Fruit fly (Drosophila melanogaster) whole organism, prepupa: ENCODE results near the gene CG31674.

Experiments used
- Blimp-1 ChIP-seq: fragments of 200-800 bp; sonication (Bioruptor generic); optimal IDR thresholded peaks from 3 replicates; lab custom pipeline; 2017; ENCODE audit warnings: missing biosample characterization, missing genetic modification characterization, mild to moderate bottlenecking, moderate library complexity, missing genetic modification reagents
- CG11762 ChIP-seq: fragments of 200-800 bp; sonication (Bioruptor generic); optimal IDR thresholded peaks from 3 replicates; lab custom pipeline; 2016; ENCODE audit warnings: missing biosample characterization, missing genetic modification characterization; ENCODE audit not compliant: insufficient read depth
- CG3919 ChIP-seq: fragments of 200-800 bp; sonication (Bioruptor generic); optimal IDR thresholded peaks from 3 replicates; lab custom pipeline; 2016; ENCODE audit warnings: missing biosample characterization, missing genetic modification characterization
- CG4318 ChIP-seq: fragments of 200-800 bp; sonication (Bioruptor generic); optimal IDR thresholded peaks from 3 replicates; lab custom pipeline; 2017; ENCODE audit warnings: missing biosample characterization, mild to moderate bottlenecking, missing genetic modification characterization
- CG6163 ChIP-seq: fragments of 200-800 bp; sonication (Bioruptor generic); IDR thresholded peaks from 3 replicates; pipeline ENCODE4 v1.3.6; 2022; ENCODE audit warnings: missing biosample characterization, missing genetic modification characterization
- CG8119 ChIP-seq: fragments of 200-800 bp; sonication (Bioruptor generic); IDR thresholded peaks from 3 replicates; pipeline ENCODE4 v1.3.6; 2022; ENCODE audit warnings: missing biosample characterization, missing genetic modification characterization
- CG9139 ChIP-seq: fragments of 200-800 bp; sonication (Bioruptor generic); optimal IDR thresholded peaks from 3 replicates; lab custom pipeline; 2017; ENCODE audit warnings: missing biosample characterization, mild to moderate bottlenecking, missing genetic modification characterization
- Gug ChIP-seq: fragments of 200-800 bp; sonication (Bioruptor generic); IDR thresholded peaks from 2 replicates; pipeline ENCODE4 v1.3.6; 2022; ENCODE audit warnings: missing biosample characterization, missing genetic modification characterization
- Hr4 ChIP-seq: fragments of 200-800 bp; sonication (Bioruptor generic); optimal IDR thresholded peaks from 3 replicates; lab custom pipeline; 2016; ENCODE audit warnings: missing biosample characterization, missing genetic modification characterization
- Met ChIP-seq: fragments of 200-800 bp; sonication (Bioruptor generic); optimal IDR thresholded peaks from 3 replicates; lab custom pipeline; 2016; ENCODE audit warnings: missing biosample characterization, missing genetic modification characterization
- esn ChIP-seq: fragments of 200-800 bp; sonication (Bioruptor generic); optimal IDR thresholded peaks from 2 replicates; lab custom pipeline; 2016; ENCODE audit warnings: missing biosample characterization, mild to moderate bottlenecking, missing genetic modification characterization, moderate library complexity
- fd59A ChIP-seq: fragments of 200-800 bp; sonication (Bioruptor generic); optimal IDR thresholded peaks from 2 replicates; lab custom pipeline; 2017; ENCODE audit warnings: missing biosample characterization, mild to moderate bottlenecking, missing genetic modification characterization, missing genetic modification reagents
- spab ChIP-seq: fragments of 200-800 bp; sonication (Bioruptor generic); optimal IDR thresholded peaks from 2 replicates; lab custom pipeline; 2017; ENCODE audit warnings: missing biosample characterization, mild to moderate bottlenecking, missing genetic modification characterization, missing genetic modification reagents
- ss ChIP-seq, 2 experiments: fragments of 200-800 bp; sonication (Bioruptor generic); optimal IDR thresholded peaks; 2 replicates in 1 of 2; 3 replicates in 1 of 2; lab custom pipeline; 2017 to 2018; ENCODE audit warnings: mild to moderate bottlenecking in 2 of 2, missing biosample characterization in 2 of 2, missing genetic modification characterization in 2 of 2, moderate library complexity in 1 of 2

DNA sequence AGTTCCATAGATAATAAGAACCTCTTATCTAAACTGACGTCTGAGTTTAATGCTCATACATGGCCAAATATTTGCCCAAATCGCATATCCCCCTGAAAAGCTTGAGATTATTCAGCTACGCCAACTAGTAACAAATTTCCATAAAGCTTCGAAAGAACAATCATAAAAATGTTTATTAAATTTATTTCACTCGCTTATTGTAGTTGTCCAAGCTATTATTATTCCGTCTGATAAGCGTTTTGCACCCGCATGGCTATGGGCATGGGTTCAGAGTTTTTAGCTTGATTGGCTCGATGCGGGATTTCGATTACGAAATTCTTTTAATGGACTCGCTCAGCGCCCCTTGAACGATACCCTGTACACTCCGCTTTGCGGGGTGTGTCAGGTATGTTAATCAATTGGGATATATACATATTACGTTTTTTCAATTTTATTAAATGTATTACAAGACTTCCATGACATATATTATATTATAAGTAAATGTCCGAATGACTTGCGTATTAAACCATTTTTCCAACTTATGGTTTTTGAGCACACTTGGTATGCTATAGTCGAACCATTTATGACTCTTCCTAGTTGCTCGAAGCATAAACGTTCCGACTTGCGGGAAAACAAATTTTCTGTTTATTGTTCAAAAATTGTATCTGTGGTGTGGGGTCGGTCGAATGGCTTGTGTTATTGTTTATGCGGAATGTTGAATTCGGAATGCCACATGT, 25.3 kb upstream of the CG31674 start:
- TF ChIP-seq CG6163 (GFP tag; lab: Robert Waterston, UW), result peak; percentile 76
- peak; percentile 63 for TF ChIP-seq Gug (GFP tag; lab: Robert Waterston, UW)
- peak; percentile 72 for TF ChIP-seq Hr4 (GFP tag; lab: Kevin White, UChicago)
- peak; percentile 81 for TF ChIP-seq esn (GFP tag; lab: Kevin White, UChicago)
- TF ChIP-seq Met (GFP tag; lab: Kevin White, UChicago), result peak; percentile 72
- TF ChIP-seq CG11762, result peak; percentile 4
- peak; percentile 73 for TF ChIP-seq CG3919 (GFP tag; lab: Kevin White, UChicago)
- TF ChIP-seq CG4318 (GFP tag; lab: Kevin White, UChicago), result peak; percentile 38
- peak; percentile 17 to 56 for TF ChIP-seq ss (GFP tag; optimal IDR thresholded peaks at IDR 0.05; lab: Kevin White, UChicago)
- TF ChIP-seq CG9139 (GFP tag; lab: Kevin White, UChicago), result peak; percentile 12
- peak; percentile 26 for TF ChIP-seq spab (GFP tag; lab: Kevin White, UChicago)
- peak; percentile 34 for TF ChIP-seq Blimp-1 (GFP tag; lab: Kevin White, UChicago)
- peak; percentile 76 for TF ChIP-seq CG8119
- TF ChIP-seq fd59A (GFP tag; lab: Kevin White, UChicago), result peak; percentile 16
